Worm (Caenorhabditis elegans) whole organism, young adult: Measurements from ENCODE around the gene K12D12.4.

Experiments
- B0336.3 ChIP-seq: fragments of 200-800 bp; sonication (Bioruptor generic); IDR thresholded peaks from 2 replicates; pipeline ENCODE4 v1.3.6; 2022; ENCODE audit warnings: missing genetic modification characterization, missing compliant biosample characterization
- C17E4.6 ChIP-seq: fragments of 200-800 bp; sonication (Bioruptor generic); IDR thresholded peaks from 2 replicates; pipeline ENCODE4 v1.3.6; 2022; ENCODE audit warnings: missing genetic modification reagents, missing genetic modification characterization, missing compliant biosample characterization
- D2030.7 ChIP-seq: fragments of 200-800 bp; sonication (Bioruptor generic); IDR thresholded peaks from 2 replicates; pipeline ENCODE4 v1.3.6; 2022; ENCODE audit warnings: missing genetic modification reagents, missing genetic modification characterization, missing compliant biosample characterization
- F22D6.2 ChIP-seq: sonication (generic microtip); optimal IDR thresholded peaks from 2 replicates; lab custom pipeline; 2016; ENCODE audit warnings: mild to moderate bottlenecking, missing genetic modification characterization, missing compliant biosample characterization
- F23B12.7 ChIP-seq: sonication (generic microtip); optimal IDR thresholded peaks from 2 replicates; lab custom pipeline; 2017; ENCODE audit warnings: missing genetic modification characterization, mild to moderate bottlenecking, missing compliant biosample characterization, antibody characterized with exemption, moderate library complexity; ENCODE audit not compliant: insufficient read depth
- F52B5.7 ChIP-seq: sonication (generic microtip); optimal IDR thresholded peaks from 2 replicates; lab custom pipeline; 2016; ENCODE audit warnings: mild to moderate bottlenecking, missing genetic modification characterization, missing compliant biosample characterization
- F55B11.4 ChIP-seq: sonication (generic microtip); optimal IDR thresholded peaks from 2 replicates; lab custom pipeline; 2016; ENCODE audit warnings: missing compliant biosample characterization, missing genetic modification characterization, borderline replicate concordance; ENCODE audit not compliant: insufficient read depth
- F57C9.4 ChIP-seq: sonication (generic microtip); optimal IDR thresholded peaks from 2 replicates; lab custom pipeline; 2017; ENCODE audit warnings: mild to moderate bottlenecking, missing genetic modification characterization, missing compliant biosample characterization
- K11D2.4 ChIP-seq: fragments of 200-800 bp; sonication (Bioruptor generic); IDR thresholded peaks from 2 replicates; pipeline ENCODE4 v1.3.6; 2022; ENCODE audit warnings: missing genetic modification reagents, missing genetic modification characterization, missing compliant biosample characterization
- T26A5.8 ChIP-seq: sonication (generic microtip); optimal IDR thresholded peaks from 2 replicates; lab custom pipeline; 2016; ENCODE audit warnings: missing genetic modification characterization, missing compliant biosample characterization
- Y53G8AR.9 ChIP-seq: fragments of 200-800 bp; sonication (Bioruptor generic); conservative IDR thresholded peaks from 2 replicates; pipeline ENCODE4 v1.3.6; 2022; ENCODE audit warnings: missing genetic modification reagents, missing genetic modification characterization, missing compliant biosample characterization
- ZK185.1 ChIP-seq: sonication (generic microtip); optimal IDR thresholded peaks from 2 replicates; lab custom pipeline; 2016; ENCODE audit warnings: mild to moderate bottlenecking, missing genetic modification characterization, missing compliant biosample characterization; ENCODE audit not compliant: poor library complexity, severe bottlenecking
- ama-1 ChIP-seq, 3 experiments: fragments of 150-350 bp in 1 of 3; sonication (generic microtip) in 2 of 3; optimal IDR thresholded peaks; 2 replicates each; lab custom pipeline; 2014 to 2018; ENCODE audit warnings: missing biosample characterization in 2 of 3, missing genetic modification characterization in 2 of 3, missing genetic modification reagents in 2 of 3
- aptf-3 ChIP-seq: fragments of 200-800 bp; sonication (Bioruptor generic); IDR thresholded peaks from 2 replicates; pipeline ENCODE4 v1.3.6; 2022; ENCODE audit warnings: missing genetic modification characterization, missing compliant biosample characterization
- ccch-3 ChIP-seq: fragments of 200-800 bp; sonication (Bioruptor generic); optimal IDR thresholded peaks from 2 replicates; lab custom pipeline; 2018; ENCODE audit warnings: mild to moderate bottlenecking, missing genetic modification characterization, missing compliant biosample characterization
- cebp-1 ChIP-seq, 2 experiments: fragments of 200-800 bp in 1 of 2; sonication (Bioruptor generic) in 1 of 2; sonication (generic microtip) in 1 of 2; IDR thresholded peaks in 1 of 2; optimal IDR thresholded peaks in 1 of 2; 2 replicates each; pipeline versions ENCODE4 v1.3.6 to Lab custom; 2017 to 2022; ENCODE audit warnings: missing compliant biosample characterization in 2 of 2, missing genetic modification characterization in 2 of 2, mild to moderate bottlenecking in 1 of 2, missing genetic modification reagents in 1 of 2, moderate library complexity in 1 of 2
- cebp-2 ChIP-seq: fragments of 200-800 bp; sonication (Bioruptor generic); IDR thresholded peaks from 2 replicates; pipeline ENCODE4 v1.3.6; 2022; ENCODE audit warnings: missing genetic modification characterization, missing compliant biosample characterization
- ceh-100 ChIP-seq: fragments of 200-800 bp; sonication (Bioruptor generic); IDR thresholded peaks from 2 replicates; pipeline ENCODE4 v1.3.6; 2022; ENCODE audit warnings: missing genetic modification reagents, missing genetic modification characterization, missing compliant biosample characterization
- ceh-27 ChIP-seq: fragments of 200-800 bp; sonication (Bioruptor generic); optimal IDR thresholded peaks from 2 replicates; lab custom pipeline; 2018; ENCODE audit warnings: mild to moderate bottlenecking, missing genetic modification characterization, moderate library complexity, missing compliant biosample characterization
- dpff-1 ChIP-seq: sonication (generic microtip); optimal IDR thresholded peaks from 2 replicates; lab custom pipeline; 2017; ENCODE audit warnings: mild to moderate bottlenecking, missing genetic modification characterization, missing compliant biosample characterization
- efl-1 ChIP-seq: fragments of 150-350 bp; optimal IDR thresholded peaks from 2 replicates; lab custom pipeline; 2014; ENCODE audit warnings: missing biosample characterization, missing genetic modification reagents, missing genetic modification characterization
- ekl-4 ChIP-seq: fragments of 200-800 bp; sonication (Bioruptor generic); IDR thresholded peaks from 2 replicates; pipeline ENCODE4 v1.3.6; 2022; ENCODE audit warnings: missing genetic modification reagents, missing genetic modification characterization, missing compliant biosample characterization
- hmg-20 ChIP-seq: fragments of 200-800 bp; sonication (Bioruptor generic); IDR thresholded peaks from 2 replicates; pipeline ENCODE4 v1.3.6; 2022; ENCODE audit warnings: missing genetic modification reagents, missing genetic modification characterization, missing compliant biosample characterization
- lag-1 ChIP-seq: fragments of 200-800 bp; sonication (Bioruptor generic); IDR thresholded peaks from 2 replicates; pipeline ENCODE4 v1.3.6; 2022; ENCODE audit warnings: missing genetic modification reagents, missing genetic modification characterization, missing compliant biosample characterization
- let-526 ChIP-seq: fragments of 200-800 bp; sonication (Bioruptor generic); IDR thresholded peaks from 2 replicates; pipeline ENCODE4 v1.3.6; 2022; ENCODE audit warnings: missing genetic modification reagents, missing genetic modification characterization, missing compliant biosample characterization
- lin-35 ChIP-seq, 3 experiments: fragments of 150-350 bp in 2 of 3; sonication (generic microtip) in 1 of 3; optimal IDR thresholded peaks; 2 replicates each; lab custom pipeline; 2014 to 2018; ENCODE audit warnings: missing biosample characterization in 3 of 3, missing genetic modification characterization in 3 of 3, missing genetic modification reagents in 3 of 3
- lin-40 ChIP-seq: sonication (generic microtip); optimal IDR thresholded peaks from 2 replicates; lab custom pipeline; 2016; ENCODE audit warnings: missing genetic modification characterization, mild to moderate bottlenecking, missing compliant biosample characterization, missing genotype, missing genetic modification reagents
- madf-3 ChIP-seq: fragments of 200-800 bp; sonication (Bioruptor generic); IDR thresholded peaks from 2 replicates; pipeline ENCODE4 v1.3.6; 2022; ENCODE audit warnings: missing genetic modification reagents, missing genetic modification characterization, missing compliant biosample characterization
- madf-8 ChIP-seq: fragments of 200-800 bp; sonication (Bioruptor generic); conservative IDR thresholded peaks from 2 replicates; pipeline ENCODE4 v1.3.6; 2022; ENCODE audit warnings: missing genetic modification reagents, missing genetic modification characterization, missing compliant biosample characterization
- nhr-179 ChIP-seq: sonication (generic microtip); optimal IDR thresholded peaks from 2 replicates; lab custom pipeline; 2016; ENCODE audit warnings: mild to moderate bottlenecking, missing genetic modification characterization, missing compliant biosample characterization
- nhr-90 ChIP-seq: sonication (generic microtip); optimal IDR thresholded peaks from 2 replicates; lab custom pipeline; 2016; ENCODE audit warnings: missing genotype, mild to moderate bottlenecking, missing genetic modification characterization, missing compliant biosample characterization
- pbrm-1 ChIP-seq: fragments of 200-800 bp; sonication (Bioruptor generic); IDR thresholded peaks from 2 replicates; pipeline ENCODE4 v1.3.6; 2022; ENCODE audit warnings: missing genetic modification reagents, missing genetic modification characterization, missing compliant biosample characterization
- rcor-1 ChIP-seq: fragments of 200-800 bp; sonication (Bioruptor generic); IDR thresholded peaks from 2 replicates; pipeline ENCODE4 v1.3.6; 2022; ENCODE audit warnings: missing genetic modification reagents, missing genetic modification characterization, missing compliant biosample characterization
- sea-2 ChIP-seq: fragments of 200-800 bp; sonication (Bioruptor generic); IDR thresholded peaks from 2 replicates; pipeline ENCODE4 v1.3.6; 2022; ENCODE audit warnings: missing genetic modification characterization, missing compliant biosample characterization
- snpc-3.4 ChIP-seq: sonication (generic microtip); optimal IDR thresholded peaks from 2 replicates; lab custom pipeline; 2017; ENCODE audit warnings: missing genetic modification characterization, mild to moderate bottlenecking, missing compliant biosample characterization, antibody characterized with exemption, moderate library complexity, missing genotype, missing genetic modification reagents
- snpc-4 ChIP-seq, 5 experiments: fragments of 150-350 bp in 1 of 5; sonication (generic microtip) in 4 of 5; optimal IDR thresholded peaks; 2 replicates each; lab custom pipeline; 2014 to 2018; ENCODE audit warnings: missing genetic modification characterization in 5 of 5, missing biosample characterization in 3 of 5, antibody characterized with exemption in 2 of 5, mild to moderate bottlenecking in 2 of 5, missing compliant biosample characterization in 2 of 5, missing genotype in 2 of 5, moderate library complexity in 2 of 5, missing genetic modification reagents in 1 of 5
- sptf-2 ChIP-seq: fragments of 200-800 bp; sonication (Bioruptor generic); optimal IDR thresholded peaks from 2 replicates; lab custom pipeline; 2018; ENCODE audit warnings: mild to moderate bottlenecking, missing genetic modification characterization, missing compliant biosample characterization
- tbx-9 ChIP-seq: sonication (generic microtip); optimal IDR thresholded peaks from 2 replicates; lab custom pipeline; 2016; ENCODE audit warnings: borderline replicate concordance, missing genetic modification characterization, inconsistent platforms, missing compliant biosample characterization
- xnd-1 ChIP-seq: sonication (generic microtip); optimal IDR thresholded peaks from 2 replicates; lab custom pipeline; 2016; ENCODE audit warnings: missing genotype, missing genetic modification reagents, missing genetic modification characterization, missing compliant biosample characterization
- ztf-28 ChIP-seq: fragments of 200-800 bp; sonication (Bioruptor generic); IDR thresholded peaks from 2 replicates; pipeline ENCODE4 v1.3.6; 2022; ENCODE audit warnings: missing genetic modification reagents, missing genetic modification characterization, missing compliant biosample characterization
- ztf-3 ChIP-seq: fragments of 200-800 bp; sonication (Bioruptor generic); optimal IDR thresholded peaks from 2 replicates; lab custom pipeline; 2018; ENCODE audit warnings: mild to moderate bottlenecking, missing genetic modification characterization, missing compliant biosample characterization

Gene K12D12.4

DNA sequence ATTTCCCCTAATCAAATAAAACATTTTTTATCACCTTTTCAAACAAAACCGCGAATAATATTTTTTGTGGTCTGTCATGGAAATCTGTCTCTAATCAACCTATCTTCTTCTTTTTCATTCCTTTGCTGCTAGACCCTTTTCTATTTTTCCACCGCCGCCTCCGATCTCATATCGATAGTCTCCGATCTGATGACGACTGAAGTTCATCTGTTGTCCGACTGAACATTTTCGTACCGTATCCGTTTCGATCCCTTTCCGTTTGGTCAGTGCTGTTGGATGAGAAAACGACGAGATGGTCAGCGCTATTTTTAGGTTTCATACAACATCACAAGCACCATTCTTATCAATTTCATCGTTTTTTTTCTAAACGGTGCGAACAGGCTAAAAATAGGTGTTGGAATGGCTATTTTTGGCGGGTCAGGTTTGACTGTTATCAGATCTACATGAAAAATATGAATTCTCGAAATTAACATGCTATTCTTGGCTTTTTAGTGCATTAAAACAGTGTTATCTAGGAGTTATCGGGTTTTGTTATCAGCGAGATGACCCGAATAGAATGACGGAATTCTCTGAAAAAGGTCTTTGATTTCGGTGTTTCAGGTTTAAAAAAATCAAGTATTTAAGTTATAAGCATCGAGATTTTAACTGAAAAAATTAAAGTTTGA lies 28.9 kb downstream of the K12D12.4 start (continued):
- no peak for TF ChIP-seq ccch-3 (GFP tag; lab: Kevin White, UChicago)
- no peak for TF ChIP-seq snpc-3.4 (tag; lab: Kevin White, UChicago)
- 0 out of 2 replicates have a peak, but pooled peaks have one; percentile 25 for TF ChIP-seq K11D2.4 (GFP tag; lab: Robert Waterston, UW)
- TF ChIP-seq ceh-27 (GFP tag; lab: Kevin White, UChicago): no peak
- peak; percentile 11 for TF ChIP-seq F22D6.2
- TF ChIP-seq F57C9.4 (tag; lab: Kevin White, UChicago): no peak
- no peak for TF ChIP-seq dpff-1
- TF ChIP-seq ceh-100 (GFP tag; lab: Robert Waterston, UW): no peak
- no peak for TF ChIP-seq D2030.7 (GFP tag; lab: Robert Waterston, UW)
- no peak for TF ChIP-seq xnd-1
- TF ChIP-seq ekl-4 (GFP tag; lab: Robert Waterston, UW): no peak

DNA sequence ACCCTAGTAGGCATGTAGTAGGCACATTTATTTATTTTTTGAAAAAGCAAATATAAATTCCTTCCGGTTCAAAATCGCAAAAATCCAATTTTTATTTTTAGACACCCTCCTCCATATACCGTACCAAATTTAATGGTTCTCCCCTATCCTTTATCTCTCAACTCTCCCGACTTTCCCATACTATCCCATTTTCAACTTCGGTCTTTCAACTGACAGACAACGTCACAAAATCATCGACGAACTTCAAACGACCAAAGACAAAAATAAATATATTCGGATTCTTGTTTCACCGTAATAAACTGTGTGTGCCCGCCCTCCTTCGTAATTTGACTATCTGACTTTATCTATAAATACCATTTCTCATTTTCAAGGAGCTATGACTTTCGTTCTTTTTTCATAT lies 30.3 kb downstream of the K12D12.4 start, which contains the start of gene T27D12.6:
Gene T27D12.6, plus strand, starts transcription at position 301 of the 400 bp plus-strand sequence.
- TF ChIP-seq aptf-3 (GFP tag; lab: Robert Waterston, UW) (no peak), madf-8 (GFP tag; lab: Robert Waterston, UW) (no peak), lin-35 (GFP tag; optimal IDR thresholded peaks at IDR 0.05; lab: Kevin White, UChicago) (no peak), snpc-4 (GFP tag; optimal IDR thresholded peaks at IDR 0.05; lab: Kevin White, UChicago) (no peak), snpc-4 (tag; optimal IDR thresholded peaks at IDR 0.05; lab: Kevin White, UChicago) (no peak), B0336.3 (GFP tag; lab: Robert Waterston, UW) (no peak), cebp-1 (GFP tag; IDR thresholded peaks at IDR 0.05; lab: Robert Waterston, UW) (no peak), cebp-1 (tag; optimal IDR thresholded peaks at IDR 0.05; lab: Kevin White, UChicago) (no peak), F57C9.4 (tag; lab: Kevin White, UChicago) (no peak), ccch-3 (GFP tag; lab: Kevin White, UChicago) (no peak), let-526 (GFP tag; lab: Robert Waterston, UW) (no peak), ama-1 (optimal IDR thresholded peaks at IDR 0.05; lab: Kevin White, UChicago) (no peak), ama-1 (GFP tag; optimal IDR thresholded peaks at IDR 0.05; lab: Kevin White, UChicago) (no peak), madf-3 (no peak), efl-1 (GFP tag; lab: Kevin White, UChicago) (no peak), sptf-2 (GFP tag; lab: Kevin White, UChicago) (no peak), lag-1 (GFP tag; lab: Robert Waterston, UW) (no peak), ztf-3 (GFP tag; lab: Kevin White, UChicago) (no peak), F52B5.7 (tag; lab: Kevin White, UChicago) (no peak), nhr-90 (tag; lab: Kevin White, UChicago) (no peak), hmg-20 (GFP tag; lab: Robert Waterston, UW) (no peak), cebp-2 (no peak), nhr-179 (no peak)

DNA sequence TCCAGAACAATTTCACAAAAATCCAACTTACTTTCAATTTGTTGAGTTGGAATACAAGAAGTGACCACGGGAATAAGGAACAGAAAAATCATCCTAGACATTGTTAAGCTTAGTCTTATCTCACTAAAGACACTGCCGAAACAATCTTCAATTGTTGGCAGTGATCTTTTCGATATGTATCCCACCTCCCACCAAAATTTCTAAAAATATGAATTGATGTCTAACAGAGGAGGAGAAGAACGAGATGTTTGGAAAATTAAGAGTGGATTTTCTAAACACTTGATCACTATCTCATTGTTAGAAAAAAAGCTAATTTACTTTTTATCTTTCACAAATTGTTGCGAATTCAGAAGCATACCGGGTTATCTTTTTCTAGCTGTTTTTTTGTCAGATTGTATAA lies 33.1 kb downstream of the K12D12.4 start, which contains the start of gene clec-144:
Gene clec-144, minus strand, starts transcription at position 101 of the 400 bp plus-strand sequence.
- TF ChIP-seq rcor-1 (GFP tag; lab: Robert Waterston, UW) (no peak), F23B12.7 (no peak), pbrm-1 (GFP tag; lab: Robert Waterston, UW) (no peak), sptf-2 (GFP tag; lab: Kevin White, UChicago) (no peak), ZK185.1 (no peak), ama-1 (optimal IDR thresholded peaks at IDR 0.05; lab: Kevin White, UChicago) (no peak), ama-1 (GFP tag; optimal IDR thresholded peaks at IDR 0.05; lab: Kevin White, UChicago) (no peak), F55B11.4 (no peak), ztf-28 (GFP tag; lab: Robert Waterston, UW) (no peak), T26A5.8 (tag; lab: Kevin White, UChicago) (no peak), Y53G8AR.9 (GFP tag; lab: Robert Waterston, UW) (no peak), tbx-9 (tag; lab: Kevin White, UChicago) (no peak), lin-40 (tag; lab: Kevin White, UChicago) (no peak), C17E4.6 (GFP tag; lab: Robert Waterston, UW) (no peak), sea-2 (GFP tag; lab: Robert Waterston, UW) (no peak)
- TF ChIP-seq, all 124 proteins: peak for 0
